Worm (Caenorhabditis elegans) whole organism, L4 larva: ENCODE measurements around the gene C39B10.3.

ENCODE experiments used
- D1046.2 ChIP-seq: fragments of 200-800 bp; sonication (Bioruptor generic); IDR thresholded peaks from 2 replicates; pipeline ENCODE4 v1.3.6; 2022; ENCODE audit warnings: missing genetic modification characterization, missing compliant biosample characterization
- F10B5.3 ChIP-seq: sonication (generic microtip); optimal IDR thresholded peaks from 2 replicates; lab custom pipeline; 2016; ENCODE audit warnings: mild to moderate bottlenecking, missing genetic modification characterization, missing compliant biosample characterization
- F26F4.8 ChIP-seq: fragments of 200-800 bp; sonication (Bioruptor generic); conservative IDR thresholded peaks from 2 replicates; pipeline ENCODE4 v1.3.6; 2022; ENCODE audit warnings: missing genetic modification characterization, missing compliant biosample characterization
- F37D6.2 ChIP-seq: sonication (generic microtip); optimal IDR thresholded peaks from 2 replicates; lab custom pipeline; 2016; ENCODE audit warnings: mild to moderate bottlenecking, missing genetic modification characterization, missing compliant biosample characterization
- F44E2.7 ChIP-seq: fragments of 200-800 bp; sonication (Bioruptor generic); IDR thresholded peaks from 2 replicates; pipeline ENCODE4 v2.1.2; 2022; ENCODE audit warnings: missing genetic modification characterization, missing compliant biosample characterization
- T20F7.1 ChIP-seq: fragments of 200-800 bp; sonication (Bioruptor generic); optimal IDR thresholded peaks from 2 replicates; lab custom pipeline; 2018; ENCODE audit warnings: mild to moderate bottlenecking, missing genetic modification characterization, missing compliant biosample characterization
- T26A8.4 ChIP-seq: fragments of 200-800 bp; sonication (Bioruptor generic); IDR thresholded peaks from 2 replicates; pipeline ENCODE4 v1.3.6; 2022; ENCODE audit warnings: missing genetic modification characterization, missing compliant biosample characterization
- Y48G9A.11 ChIP-seq: fragments of 200-800 bp; sonication (Bioruptor generic); IDR thresholded peaks from 2 replicates; pipeline ENCODE4 v1.3.6; 2022; ENCODE audit warnings: missing genetic modification reagents, missing genetic modification characterization, missing compliant biosample characterization
- Y75B8A.6 ChIP-seq: fragments of 200-800 bp; sonication (Bioruptor generic); IDR thresholded peaks from 2 replicates; pipeline ENCODE4 v1.3.6; 2022; ENCODE audit warnings: missing genetic modification reagents, missing genetic modification characterization, missing compliant biosample characterization
- ZK546.5 ChIP-seq, 2 experiments: sonication (generic microtip); optimal IDR thresholded peaks; 2 replicates each; lab custom pipeline; 2017; ENCODE audit warnings: missing biosample characterization in 2 of 2, missing genetic modification characterization in 2 of 2
- ceh-20 ChIP-seq: fragments of 200-800 bp; sonication (Bioruptor generic); IDR thresholded peaks from 2 replicates; pipeline ENCODE4 v1.3.6; 2022; ENCODE audit warnings: missing genetic modification reagents, missing genetic modification characterization, missing compliant biosample characterization
- ces-1 ChIP-seq: fragments of 150-350 bp; sonication (generic microtip); optimal IDR thresholded peaks from 4 replicates; lab custom pipeline; 2014; ENCODE audit warnings: missing biosample characterization, missing genetic modification reagents, missing genetic modification characterization
- cey-2 ChIP-seq: sonication (generic microtip); optimal IDR thresholded peaks from 3 replicates; lab custom pipeline; 2017; ENCODE audit warnings: missing genetic modification characterization, mild to moderate bottlenecking, missing compliant biosample characterization, antibody characterized with exemption, borderline replicate concordance; ENCODE audit not compliant: insufficient read depth
- ctbp-1 ChIP-seq: fragments of 200-800 bp; sonication (Bioruptor generic); IDR thresholded peaks from 2 replicates; pipeline ENCODE4 v1.3.6; 2022; ENCODE audit warnings: missing genetic modification reagents, missing genetic modification characterization, missing compliant biosample characterization
- daf-19 ChIP-seq: fragments of 200-800 bp; sonication (Bioruptor generic); conservative IDR thresholded peaks from 2 replicates; pipeline ENCODE4 v1.3.6; 2022; ENCODE audit warnings: missing genetic modification characterization, missing compliant biosample characterization
- daf-8 ChIP-seq: fragments of 200-800 bp; sonication (Bioruptor generic); IDR thresholded peaks from 2 replicates; pipeline ENCODE4 v1.3.6; 2022; ENCODE audit warnings: missing genetic modification characterization, missing compliant biosample characterization
- duxl-1 ChIP-seq: sonication (generic microtip); optimal IDR thresholded peaks from 2 replicates; lab custom pipeline; 2016; ENCODE audit warnings: mild to moderate bottlenecking, missing genetic modification characterization, moderate library complexity, missing compliant biosample characterization; ENCODE audit not compliant: poor library complexity
- egl-27 ChIP-seq: sonication (generic microtip); optimal IDR thresholded peaks from 3 replicates; lab custom pipeline; 2017; ENCODE audit warnings: missing biosample characterization, missing genetic modification reagents, missing genetic modification characterization
- egl-43 ChIP-seq: fragments of 200-800 bp; sonication (Bioruptor generic); IDR thresholded peaks from 2 replicates; pipeline ENCODE4 v1.3.6; 2022; ENCODE audit warnings: missing genetic modification reagents, missing genetic modification characterization, missing compliant biosample characterization
- gei-8 ChIP-seq: fragments of 200-800 bp; sonication (Bioruptor generic); optimal IDR thresholded peaks from 2 replicates; lab custom pipeline; 2018; ENCODE audit warnings: mild to moderate bottlenecking, missing genetic modification characterization, missing compliant biosample characterization
- hif-1 ChIP-seq, 2 experiments: sonication (generic microtip); optimal IDR thresholded peaks; 2 replicates each; lab custom pipeline; 2016 to 2017; ENCODE audit warnings: missing compliant biosample characterization in 2 of 2, missing genetic modification characterization in 2 of 2, missing genetic modification reagents in 2 of 2, missing genotype in 2 of 2, mild to moderate bottlenecking in 1 of 2
- hlh-30 ChIP-seq: sonication (generic microtip); optimal IDR thresholded peaks from 2 replicates; lab custom pipeline; 2017; ENCODE audit warnings: antibody characterized with exemption, mild to moderate bottlenecking, missing genetic modification characterization, missing compliant biosample characterization; ENCODE audit not compliant: insufficient read depth
- hmg-1.1 ChIP-seq: fragments of 200-800 bp; sonication (Bioruptor generic); IDR thresholded peaks from 2 replicates; pipeline ENCODE4 v1.3.6; 2022; ENCODE audit warnings: missing genetic modification reagents, missing genetic modification characterization, missing compliant biosample characterization
- lin-1 ChIP-seq: fragments of 200-800 bp; sonication (Bioruptor generic); IDR thresholded peaks from 2 replicates; pipeline ENCODE4 v1.3.6; 2022; ENCODE audit warnings: missing genetic modification reagents, missing genetic modification characterization, missing compliant biosample characterization
- lin-13 ChIP-seq: fragments of 150-350 bp; optimal IDR thresholded peaks from 2 replicates; lab custom pipeline; 2014; ENCODE audit warnings: missing biosample characterization, missing genetic modification reagents, missing genetic modification characterization
- lin-29 ChIP-seq: fragments of 200-800 bp; sonication (Bioruptor generic); IDR thresholded peaks from 2 replicates; pipeline ENCODE4 v1.3.6; 2022; ENCODE audit warnings: missing genetic modification reagents, missing genetic modification characterization, missing compliant biosample characterization
- lin-38 ChIP-seq: fragments of 200-800 bp; sonication (Bioruptor generic); IDR thresholded peaks from 2 replicates; pipeline ENCODE4 v1.3.6; 2022; ENCODE audit warnings: missing genetic modification reagents, missing genetic modification characterization, missing compliant biosample characterization
- lir-3 ChIP-seq: sonication (generic microtip); optimal IDR thresholded peaks from 2 replicates; lab custom pipeline; 2016; ENCODE audit warnings: mild to moderate bottlenecking, missing genetic modification characterization, missing compliant biosample characterization
- madf-5 ChIP-seq, 2 experiments: fragments of 200-800 bp; sonication (Bioruptor generic); IDR thresholded peaks; 2 replicates each; pipeline ENCODE4 v1.3.6; 2022; ENCODE audit warnings: missing compliant biosample characterization in 2 of 2, missing genetic modification characterization in 2 of 2
- mdl-1 ChIP-seq, 2 experiments: fragments of 150-350 bp in 1 of 2; sonication (generic microtip) in 1 of 2; optimal IDR thresholded peaks; 2 replicates each; lab custom pipeline; 2014 to 2017; ENCODE audit warnings: missing biosample characterization in 2 of 2, missing genetic modification characterization in 2 of 2
- mxl-2 ChIP-seq: fragments of 200-800 bp; sonication (Bioruptor generic); conservative IDR thresholded peaks from 2 replicates; pipeline ENCODE4 v1.3.6; 2022; ENCODE audit warnings: missing genetic modification reagents, missing genetic modification characterization, missing compliant biosample characterization
- nhr-11 ChIP-seq: fragments of 150-350 bp; optimal IDR thresholded peaks from 2 replicates; lab custom pipeline; 2014; ENCODE audit warnings: missing biosample characterization, missing genetic modification characterization
- nhr-25 ChIP-seq: sonication (generic microtip); optimal IDR thresholded peaks from 2 replicates; lab custom pipeline; 2017; ENCODE audit warnings: missing genetic modification characterization, mild to moderate bottlenecking, missing compliant biosample characterization, antibody characterized with exemption, moderate library complexity, borderline replicate concordance; ENCODE audit not compliant: insufficient read depth
- nhr-28 ChIP-seq: fragments of 150-350 bp; optimal IDR thresholded peaks from 2 replicates; lab custom pipeline; 2014; ENCODE audit warnings: missing biosample characterization, missing genetic modification characterization
- nhr-42 ChIP-seq: fragments of 200-800 bp; sonication (Bioruptor generic); IDR thresholded peaks from 2 replicates; pipeline ENCODE4 v1.3.6; 2022; ENCODE audit warnings: missing genetic modification characterization, missing compliant biosample characterization
- nhr-48 ChIP-seq: sonication (generic microtip); optimal IDR thresholded peaks from 2 replicates; lab custom pipeline; 2016; ENCODE audit warnings: mild to moderate bottlenecking, missing genetic modification characterization, missing compliant biosample characterization
- nhr-6 ChIP-seq: fragments of 150-350 bp; optimal IDR thresholded peaks from 2 replicates; lab custom pipeline; 2014; ENCODE audit warnings: missing biosample characterization, missing genetic modification characterization
- nhr-76 ChIP-seq: fragments of 150-350 bp; optimal IDR thresholded peaks from 2 replicates; lab custom pipeline; 2014; ENCODE audit warnings: missing biosample characterization, missing genetic modification characterization
- nhr-77 ChIP-seq: fragments of 150-350 bp; optimal IDR thresholded peaks from 2 replicates; lab custom pipeline; 2014; ENCODE audit warnings: missing biosample characterization, missing genetic modification characterization
- pqm-1 ChIP-seq: sonication (generic microtip); optimal IDR thresholded peaks from 2 replicates; lab custom pipeline; 2017; ENCODE audit warnings: missing biosample characterization, missing genetic modification characterization
- saeg-2 ChIP-seq: fragments of 200-800 bp; sonication (Bioruptor generic); IDR thresholded peaks from 2 replicates; pipeline ENCODE4 v1.3.6; 2022; ENCODE audit warnings: missing genetic modification reagents, missing genetic modification characterization, missing compliant biosample characterization
- snpc-1.2 ChIP-seq: fragments of 200-800 bp; sonication (Bioruptor generic); IDR thresholded peaks from 2 replicates; pipeline ENCODE4 v1.3.6; 2022; ENCODE audit warnings: missing genetic modification reagents, missing genetic modification characterization, missing compliant biosample characterization
- tag-97 ChIP-seq: fragments of 200-800 bp; sonication (Bioruptor generic); IDR thresholded peaks from 2 replicates; pipeline ENCODE4 v1.3.6; 2022; ENCODE audit warnings: missing genetic modification characterization, missing compliant biosample characterization
- unc-39 ChIP-seq: sonication (generic microtip); optimal IDR thresholded peaks from 2 replicates; lab custom pipeline; 2017; ENCODE audit warnings: missing biosample characterization, missing genetic modification characterization
- unc-62 ChIP-seq, 3 experiments: fragments of 150-350 bp in 1 of 3; sonication (generic microtip); optimal IDR thresholded peaks in 2 of 3; peaks in 1 of 3; 1 replicate in 1 of 3; 2 replicates in 2 of 3; lab custom pipeline; 2014 to 2017; ENCODE audit warnings: missing biosample characterization in 3 of 3, missing genetic modification characterization in 3 of 3, missing genetic modification reagents in 3 of 3, missing genotype in 1 of 3
- vab-7 ChIP-seq: fragments of 200-800 bp; sonication (Bioruptor generic); IDR thresholded peaks from 2 replicates; pipeline ENCODE4 v1.3.6; 2022; ENCODE audit warnings: missing genetic modification reagents, missing genetic modification characterization, missing compliant biosample characterization
- zag-1 ChIP-seq: fragments of 150-350 bp; optimal IDR thresholded peaks from 2 replicates; lab custom pipeline; 2014; ENCODE audit warnings: missing biosample characterization, missing genetic modification characterization
- zfp-2 ChIP-seq: sonication (generic microtip); optimal IDR thresholded peaks from 2 replicates; lab custom pipeline; 2016; ENCODE audit warnings: mild to moderate bottlenecking, missing genetic modification characterization, missing compliant biosample characterization
- zip-11 ChIP-seq: fragments of 200-800 bp; sonication (Bioruptor generic); IDR thresholded peaks from 2 replicates; pipeline ENCODE4 v1.3.6; 2022; ENCODE audit warnings: missing genetic modification characterization, missing compliant biosample characterization
- ztf-11 ChIP-seq: fragments of 150-350 bp; optimal IDR thresholded peaks from 2 replicates; lab custom pipeline; 2014; ENCODE audit warnings: missing biosample characterization, missing genetic modification characterization
- ztf-7 ChIP-seq: fragments of 150-350 bp; optimal IDR thresholded peaks from 2 replicates; lab custom pipeline; 2014; ENCODE audit warnings: missing biosample characterization, missing genetic modification characterization

The C39B10.3 gene

DNA sequence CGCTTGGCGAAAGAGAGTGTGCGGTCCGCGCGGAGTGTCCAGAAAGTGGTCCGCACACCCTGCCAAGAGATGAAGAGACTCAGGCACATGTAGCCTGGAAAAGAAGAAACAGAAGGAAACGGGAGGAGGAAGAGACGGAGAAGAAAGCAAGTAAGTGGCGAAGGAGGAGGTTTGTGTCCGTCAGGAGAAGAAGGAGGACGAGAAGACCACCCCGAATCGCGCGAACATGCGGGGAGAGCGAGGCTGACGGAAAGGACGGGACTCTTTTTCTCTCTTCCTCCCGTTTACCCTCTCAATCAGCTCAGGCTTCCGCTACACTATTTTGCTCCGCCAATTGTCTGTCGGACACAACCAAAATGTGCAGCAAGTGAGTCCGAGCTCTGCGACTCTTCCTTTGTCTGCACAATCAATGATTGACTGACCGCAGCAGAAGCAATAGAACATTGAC, 8.4 kb upstream of the C39B10.3 start (continued):
- TF ChIP-seq snpc-1.2 = no peak
- TF ChIP-seq mxl-2 (GFP tag; lab: Robert Waterston, UW) = no peak
- TF ChIP-seq F44E2.7 (GFP tag; lab: Robert Waterston, UW) = no peak
- TF ChIP-seq madf-5 (GFP tag; IDR thresholded peaks at IDR 0.05; lab: Robert Waterston, UW) = no peak
- no peak for TF ChIP-seq nhr-76 (tag; lab: Kevin White, UChicago)
- TF ChIP-seq zfp-2 (tag; lab: Kevin White, UChicago) = peak; percentile 5
- no peak for TF ChIP-seq ces-1
- TF ChIP-seq unc-62 (GFP tag; optimal IDR thresholded peaks at IDR 0.05 in 1 of 2; lab: Kevin White, UChicago) = peak in 1 of 2 experiments; percentile 87
- no peak for TF ChIP-seq unc-62 (tag; optimal IDR thresholded peaks at IDR 0.05; lab: Kevin White, UChicago)
- no peak for TF ChIP-seq saeg-2 (GFP tag; lab: Robert Waterston, UW)
- no peak for TF ChIP-seq daf-8
- peak; percentile 97 for TF ChIP-seq ctbp-1 (GFP tag; lab: Robert Waterston, UW)
- TF ChIP-seq nhr-11 = peak; percentile 89
- TF ChIP-seq F37D6.2 (tag; lab: Kevin White, UChicago) = peak; percentile 80
- no peak for TF ChIP-seq ztf-11
- no peak for TF ChIP-seq Y75B8A.6 (GFP tag; lab: Robert Waterston, UW)
- TF ChIP-seq nhr-25 = peak; percentile 3
- TF ChIP-seq egl-27 (tag; lab: Kevin White, UChicago) = no peak
- no peak for TF ChIP-seq zip-11 (GFP tag; lab: Robert Waterston, UW)
- TF ChIP-seq Y48G9A.11 (GFP tag; lab: Robert Waterston, UW) = no peak
- TF ChIP-seq ZK546.5 (tag; optimal IDR thresholded peaks at IDR 0.05; lab: Kevin White, UChicago) = no peak
- no peak for TF ChIP-seq nhr-6 (tag; lab: Kevin White, UChicago)
- no peak for TF ChIP-seq lin-29 (GFP tag; lab: Robert Waterston, UW)
- TF ChIP-seq unc-39 = no peak
- TF ChIP-seq lin-13 (GFP tag; lab: Kevin White, UChicago) = no peak
- TF ChIP-seq nhr-77 (tag; lab: Kevin White, UChicago) = peak; percentile 7
- no peak for TF ChIP-seq gei-8 (GFP tag; lab: Kevin White, UChicago)
- no peak for TF ChIP-seq T26A8.4 (GFP tag; lab: Robert Waterston, UW)
- TF ChIP-seq lin-38 = no peak
- peak; percentile 26 for TF ChIP-seq nhr-48
- TF ChIP-seq duxl-1 (tag; lab: Kevin White, UChicago) = no peak
- TF ChIP-seq hif-1 (tag; optimal IDR thresholded peaks at IDR 0.05; lab: Kevin White, UChicago) = peak in 1 of 2 experiments; percentile 62
- no peak for TF ChIP-seq ztf-7 (tag; lab: Kevin White, UChicago)
- no peak for TF ChIP-seq nhr-42 (GFP tag; lab: Robert Waterston, UW)
- TF ChIP-seq vab-7 (GFP tag; lab: Robert Waterston, UW) = no peak
- no peak for TF ChIP-seq F26F4.8 (GFP tag; lab: Robert Waterston, UW)
- TF ChIP-seq lin-1 (GFP tag; lab: Robert Waterston, UW) = no peak
- no peak for TF ChIP-seq pqm-1 (tag; lab: Kevin White, UChicago)
- no peak for TF ChIP-seq daf-19 (GFP tag; lab: Robert Waterston, UW)
- no peak for TF ChIP-seq T20F7.1
- TF ChIP-seq egl-43 (GFP tag; lab: Robert Waterston, UW) = peak; percentile 84
- peak; percentile 56 for TF ChIP-seq hlh-30
- no peak for TF ChIP-seq F10B5.3
- TF ChIP-seq mdl-1 (tag; optimal IDR thresholded peaks at IDR 0.05; lab: Kevin White, UChicago) = peak in 1 of 2 experiments; percentile 66
- peak; percentile 76 for TF ChIP-seq ceh-20 (GFP tag; lab: Robert Waterston, UW)
- no peak for TF ChIP-seq tag-97
- peak; percentile 70 for TF ChIP-seq lir-3 (tag; lab: Kevin White, UChicago)
- no peak for TF ChIP-seq cey-2 (tag; lab: Kevin White, UChicago)
- peak; percentile 82 for TF ChIP-seq hmg-1.1
- TF ChIP-seq nhr-28 (tag; lab: Kevin White, UChicago) = peak; percentile 61
- TF ChIP-seq D1046.2 (GFP tag; lab: Robert Waterston, UW) = no peak
- peak; percentile 29 for TF ChIP-seq zag-1 (tag; lab: Kevin White, UChicago)
